Worm (Caenorhabditis elegans) whole organism, L2 larva: ENCODE measurements around the gene T24E12.11.

Experiments used
- C34F6.9 ChIP-seq: fragments of 150-350 bp; optimal IDR thresholded peaks from 2 replicates; lab custom pipeline; 2014; ENCODE audit warnings: missing biosample characterization, missing genetic modification characterization
- alr-1 ChIP-seq: fragments of 150-350 bp; optimal IDR thresholded peaks from 2 replicates; lab custom pipeline; 2014; ENCODE audit warnings: missing biosample characterization, missing genetic modification characterization
- aly-2 ChIP-seq: fragments of 150-350 bp; optimal IDR thresholded peaks from 2 replicates; lab custom pipeline; 2014; ENCODE audit warnings: missing biosample characterization, missing genetic modification characterization
- crh-2 ChIP-seq: sonication (generic microtip); optimal IDR thresholded peaks from 2 replicates; lab custom pipeline; 2017; ENCODE audit warnings: missing biosample characterization, missing genetic modification characterization
- gmeb-1 ChIP-seq: fragments of 150-350 bp; optimal IDR thresholded peaks from 2 replicates; lab custom pipeline; 2014; ENCODE audit warnings: missing biosample characterization, missing genetic modification characterization
- lin-39 ChIP-seq: fragments of 150-350 bp; optimal IDR thresholded peaks from 2 replicates; lab custom pipeline; 2014; ENCODE audit warnings: missing biosample characterization, missing genetic modification reagents, missing genetic modification characterization
- mdl-1 ChIP-seq, 2 experiments: fragments of 150-350 bp in 1 of 2; sonication (generic microtip) in 1 of 2; optimal IDR thresholded peaks; 2 replicates each; lab custom pipeline; 2017; ENCODE audit warnings: missing biosample characterization in 2 of 2, missing genetic modification characterization in 2 of 2
- nhr-12 ChIP-seq: fragments of 150-350 bp; optimal IDR thresholded peaks from 2 replicates; lab custom pipeline; 2014; ENCODE audit warnings: missing biosample characterization, missing genetic modification characterization
- nhr-237 ChIP-seq: fragments of 150-350 bp; optimal IDR thresholded peaks from 2 replicates; lab custom pipeline; 2014; ENCODE audit warnings: missing biosample characterization, missing genetic modification characterization
- sma-3 ChIP-seq: sonication (generic microtip); optimal IDR thresholded peaks from 2 replicates; lab custom pipeline; 2016; ENCODE audit warnings: missing genetic modification reagents, missing genetic modification characterization, missing compliant biosample characterization
- unc-55 ChIP-seq: fragments of 150-350 bp; sonication (generic microtip); optimal IDR thresholded peaks from 3 replicates; lab custom pipeline; 2014; ENCODE audit warnings: missing biosample characterization, missing genetic modification reagents, missing genetic modification characterization
- unc-62 ChIP-seq: fragments of 150-350 bp; optimal IDR thresholded peaks from 2 replicates; lab custom pipeline; 2014; ENCODE audit warnings: missing biosample characterization, missing genetic modification reagents, missing genetic modification characterization
- ztf-1 ChIP-seq: fragments of 200-800 bp; sonication (Bioruptor generic); conservative IDR thresholded peaks from 2 replicates; pipeline ENCODE4 v1.3.6; 2022; ENCODE audit warnings: missing genetic modification characterization, missing compliant biosample characterization
- ztf-4 ChIP-seq: fragments of 150-350 bp; optimal IDR thresholded peaks from 2 replicates; lab custom pipeline; 2014; ENCODE audit warnings: missing biosample characterization, missing genetic modification characterization

Gene T24E12.11

DNA sequence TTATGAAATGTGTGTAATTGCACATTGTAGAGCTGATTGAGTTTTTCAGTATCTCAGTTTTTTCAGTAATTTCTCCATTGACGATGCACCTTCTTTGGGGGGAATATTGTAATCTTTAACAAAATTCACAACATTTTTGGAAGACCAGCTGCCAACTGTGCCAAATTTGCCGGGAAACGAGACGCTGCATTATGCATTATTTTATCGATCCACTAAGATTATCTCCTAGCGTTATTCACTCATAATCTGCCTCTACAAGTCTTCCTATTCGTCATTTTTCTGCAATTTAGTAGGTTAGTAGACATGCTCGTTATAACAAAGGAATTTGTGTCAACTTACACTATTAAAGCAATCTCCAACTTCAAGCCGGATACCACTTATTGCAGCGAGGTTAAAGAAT, 47.6 kb downstream of the T24E12.11 start, which contains the start of the genes sdz-12 and bath-31:
Gene sdz-12 (minus strand): TSS at position 101 of the 400 bp plus-strand sequence.
Gene bath-31 (plus strand): TSS at position 251 of the 400 bp plus-strand sequence.
- TF ChIP-seq unc-62 (GFP tag; lab: Kevin White, UChicago) (no peak), ztf-4 (tag; lab: Kevin White, UChicago) (no peak), unc-55 (GFP tag; lab: Kevin White, UChicago) (no peak), crh-2 (tag; lab: Kevin White, UChicago) (no peak), ztf-1 (GFP tag; lab: Robert Waterston, UW) (no peak), nhr-12 (tag; lab: Kevin White, UChicago) (no peak), mdl-1 (tag; optimal IDR thresholded peaks at IDR 0.05; lab: Kevin White, UChicago) (no peak), lin-39 (tag; lab: Kevin White, UChicago) (no peak), alr-1 (no peak), gmeb-1 (tag; lab: Kevin White, UChicago) (no peak), nhr-237 (no peak), aly-2 (tag; lab: Kevin White, UChicago) (no peak), C34F6.9 (tag; lab: Kevin White, UChicago) (no peak), sma-3 (GFP tag; lab: Kevin White, UChicago) (no peak)
